Worm (Caenorhabditis elegans) whole organism, midembryonic: ENCODE results near the gene srbc-50.

Source experiments
- ref-1 ChIP-seq: fragments of 200-800 bp; sonication (Bioruptor generic); conservative IDR thresholded peaks from 2 replicates; pipeline ENCODE4 v1.3.6; 2022; ENCODE audit warnings: missing genetic modification reagents, missing genetic modification characterization, missing compliant biosample characterization
- tab-1 ChIP-seq: fragments of 200-800 bp; sonication (Bioruptor generic); IDR thresholded peaks from 2 replicates; pipeline ENCODE4 v1.3.6; 2022; ENCODE audit warnings: missing genetic modification characterization, missing compliant biosample characterization
- ztf-23 ChIP-seq: fragments of 200-800 bp; sonication (Bioruptor generic); IDR thresholded peaks from 2 replicates; pipeline ENCODE4 v1.3.6; 2022; ENCODE audit warnings: missing genetic modification reagents, missing genetic modification characterization, missing compliant biosample characterization

- TF ChIP-seq tab-1 (GFP tag; lab: Robert Waterston, UW) (no peak), ztf-23 (GFP tag; lab: Robert Waterston, UW) (no peak), ref-1 (GFP tag; lab: Robert Waterston, UW) (no peak)
Measured at ce11 chrV:15815962-15816432, 8.8 kb downstream of the srbc-50 start, which contains the start of the genes fbxa-69 and F54B8.4.
